Worm (Caenorhabditis elegans) whole organism, L1 larva: Measurements from ENCODE around the gene nduv-2.

Source experiments
- F16B12.6 ChIP-seq: fragments of 150-350 bp; optimal IDR thresholded peaks from 2 replicates; lab custom pipeline; 2014; ENCODE audit warnings: missing biosample characterization, missing genetic modification characterization
- blmp-1 ChIP-seq: fragments of 150-350 bp; optimal IDR thresholded peaks from 2 replicates; lab custom pipeline; 2014; ENCODE audit warnings: missing biosample characterization, missing genetic modification characterization
- ceh-63 ChIP-seq: fragments of 200-800 bp; sonication (Bioruptor generic); optimal IDR thresholded peaks from 2 replicates; lab custom pipeline; 2018; ENCODE audit warnings: mild to moderate bottlenecking, missing genetic modification characterization, missing compliant biosample characterization
- ceh-88 ChIP-seq: fragments of 200-800 bp; sonication (Bioruptor generic); IDR thresholded peaks from 2 replicates; pipeline ENCODE4 v1.3.6; 2022; ENCODE audit warnings: missing genetic modification characterization, missing compliant biosample characterization
- dpl-1 ChIP-seq, 3 experiments: fragments of 150-350 bp in 2 of 3; sonication (generic microtip) in 1 of 3; optimal IDR thresholded peaks; 2 replicates each; lab custom pipeline; 2014 to 2017; ENCODE audit warnings: missing biosample characterization in 3 of 3, missing genetic modification characterization in 3 of 3, missing genetic modification reagents in 3 of 3
- egl-27 ChIP-seq, 2 experiments: fragments of 150-350 bp in 1 of 2; sonication (generic microtip); optimal IDR thresholded peaks; 3 replicates each; lab custom pipeline; 2017 to 2018; ENCODE audit warnings: missing biosample characterization in 2 of 2, missing genetic modification characterization in 2 of 2, missing genetic modification reagents in 2 of 2
- elt-2 ChIP-seq: sonication (generic microtip); optimal IDR thresholded peaks from 2 replicates; lab custom pipeline; 2016; ENCODE audit warnings: missing genetic modification characterization, mild to moderate bottlenecking, inconsistent platforms, missing compliant biosample characterization, missing genetic modification reagents
- elt-3 ChIP-seq, 6 experiments: fragments of 150-350 bp in 1 of 6; sonication (generic microtip); optimal IDR thresholded peaks; 2 replicates each; lab custom pipeline; 2017 to 2018; ENCODE audit warnings: missing biosample characterization in 6 of 6, missing genetic modification characterization in 6 of 6, inconsistent platforms in 1 of 6
- fkh-8 ChIP-seq: sonication (generic microtip); optimal IDR thresholded peaks from 2 replicates; lab custom pipeline; 2016; ENCODE audit warnings: mild to moderate bottlenecking, missing genetic modification characterization, missing compliant biosample characterization
- fos-1 ChIP-seq: fragments of 150-350 bp; optimal IDR thresholded peaks from 2 replicates; lab custom pipeline; 2014; ENCODE audit warnings: missing biosample characterization, missing genetic modification characterization
- grh-1 ChIP-seq: fragments of 200-800 bp; sonication (Bioruptor generic); IDR thresholded peaks from 2 replicates; pipeline ENCODE4 v1.3.6; 2022; ENCODE audit warnings: missing genetic modification reagents, missing genetic modification characterization, missing compliant biosample characterization
- hlh-17 ChIP-seq: fragments of 200-800 bp; sonication (Bioruptor generic); optimal IDR thresholded peaks from 2 replicates; lab custom pipeline; 2018; ENCODE audit warnings: missing genetic modification characterization, mild to moderate bottlenecking, missing compliant biosample characterization, moderate library complexity, borderline replicate concordance
- hpl-2 ChIP-seq: fragments of 150-350 bp; optimal IDR thresholded peaks from 2 replicates; lab custom pipeline; 2014; ENCODE audit warnings: missing biosample characterization, missing genetic modification reagents, missing genetic modification characterization
- irx-1 ChIP-seq: sonication (generic microtip); optimal IDR thresholded peaks from 2 replicates; lab custom pipeline; 2016; ENCODE audit warnings: missing genetic modification characterization, missing compliant biosample characterization
- isw-1 ChIP-seq: fragments of 200-800 bp; sonication (Bioruptor generic); IDR thresholded peaks from 2 replicates; pipeline ENCODE4 v1.3.6; 2022; ENCODE audit warnings: missing genetic modification characterization, missing compliant biosample characterization
- jun-1 ChIP-seq: fragments of 150-350 bp; optimal IDR thresholded peaks from 2 replicates; lab custom pipeline; 2014; ENCODE audit warnings: missing biosample characterization, missing genetic modification reagents, missing genetic modification characterization
- lin-13 ChIP-seq: fragments of 150-350 bp; optimal IDR thresholded peaks from 2 replicates; lab custom pipeline; 2014; ENCODE audit warnings: missing biosample characterization, missing genetic modification reagents, missing genetic modification characterization
- lin-35 ChIP-seq, 2 experiments: fragments of 150-350 bp; optimal IDR thresholded peaks; 2 replicates each; lab custom pipeline; 2014; ENCODE audit warnings: missing biosample characterization in 2 of 2, missing genetic modification characterization in 2 of 2, missing genetic modification reagents in 2 of 2
- nhr-11 ChIP-seq: fragments of 150-350 bp; optimal IDR thresholded peaks from 2 replicates; lab custom pipeline; 2014; ENCODE audit warnings: missing biosample characterization, missing genetic modification characterization
- nhr-12 ChIP-seq: sonication (generic microtip); optimal IDR thresholded peaks from 2 replicates; lab custom pipeline; 2017; ENCODE audit warnings: missing biosample characterization, missing genetic modification characterization
- nhr-19 ChIP-seq: fragments of 200-800 bp; sonication (Bioruptor generic); conservative IDR thresholded peaks from 2 replicates; pipeline ENCODE4 v1.3.6; 2022; ENCODE audit warnings: missing genetic modification characterization, missing compliant biosample characterization
- nhr-20 ChIP-seq: sonication (generic microtip); optimal IDR thresholded peaks from 2 replicates; lab custom pipeline; 2016; ENCODE audit warnings: mild to moderate bottlenecking, missing genetic modification characterization, missing compliant biosample characterization
- nhr-237 ChIP-seq: fragments of 150-350 bp; optimal IDR thresholded peaks from 2 replicates; lab custom pipeline; 2014; ENCODE audit warnings: missing biosample characterization, missing genetic modification characterization
- nhr-47 ChIP-seq: sonication (generic microtip); optimal IDR thresholded peaks from 2 replicates; lab custom pipeline; 2016; ENCODE audit warnings: mild to moderate bottlenecking, missing genetic modification characterization, moderate library complexity, missing compliant biosample characterization
- nhr-77 ChIP-seq: fragments of 150-350 bp; optimal IDR thresholded peaks from 2 replicates; lab custom pipeline; 2014; ENCODE audit warnings: missing biosample characterization, missing genetic modification characterization
- nhr-85 ChIP-seq: sonication (generic microtip); peaks from one replicate; lab custom pipeline; 2016; ENCODE audit warnings: missing genetic modification characterization, inconsistent platforms, missing compliant biosample characterization
- pag-3 ChIP-seq: sonication (generic microtip); optimal IDR thresholded peaks from 2 replicates; lab custom pipeline; 2017; ENCODE audit warnings: missing genetic modification characterization, mild to moderate bottlenecking, missing compliant biosample characterization, antibody characterized with exemption, borderline replicate concordance; ENCODE audit not compliant: insufficient read depth
- pax-3 ChIP-seq: fragments of 200-800 bp; sonication (Bioruptor generic); optimal IDR thresholded peaks from 2 replicates; lab custom pipeline; 2018; ENCODE audit warnings: mild to moderate bottlenecking, missing genetic modification characterization, moderate library complexity, missing compliant biosample characterization
- rnt-1 ChIP-seq: sonication (generic microtip); optimal IDR thresholded peaks from 2 replicates; lab custom pipeline; 2016; ENCODE audit warnings: mild to moderate bottlenecking, missing genetic modification characterization, moderate library complexity, missing compliant biosample characterization
- skn-1 ChIP-seq: fragments of 150-350 bp; optimal IDR thresholded peaks from 2 replicates; lab custom pipeline; 2014; ENCODE audit warnings: missing biosample characterization, missing genetic modification characterization
- snpc-4 ChIP-seq: fragments of 150-350 bp; optimal IDR thresholded peaks from 2 replicates; lab custom pipeline; 2014; ENCODE audit warnings: missing biosample characterization, missing genetic modification characterization
- snu-23 ChIP-seq: sonication (generic microtip); optimal IDR thresholded peaks from 2 replicates; lab custom pipeline; 2016; ENCODE audit warnings: missing genetic modification characterization, missing compliant biosample characterization
- swsn-7 ChIP-seq: sonication (generic microtip); optimal IDR thresholded peaks from 2 replicates; lab custom pipeline; 2016; ENCODE audit warnings: missing genetic modification characterization, missing compliant biosample characterization
- tbx-2 ChIP-seq: sonication (generic microtip); optimal IDR thresholded peaks from 2 replicates; lab custom pipeline; 2016; ENCODE audit warnings: missing genetic modification characterization, missing compliant biosample characterization
- unc-130 ChIP-seq: fragments of 150-350 bp; optimal IDR thresholded peaks from 2 replicates; lab custom pipeline; 2017; ENCODE audit warnings: missing biosample characterization, missing genetic modification characterization, inconsistent platforms
- unc-30 ChIP-seq: sonication (generic microtip); optimal IDR thresholded peaks from 2 replicates; lab custom pipeline; 2017; ENCODE audit warnings: missing biosample characterization, missing genetic modification characterization
- unc-98 ChIP-seq: fragments of 200-800 bp; sonication (Bioruptor generic); IDR thresholded peaks from 2 replicates; pipeline ENCODE4 v1.3.6; 2022; ENCODE audit warnings: missing genetic modification characterization, missing compliant biosample characterization
- ztf-11 ChIP-seq, 2 experiments: sonication (generic microtip); optimal IDR thresholded peaks; 2 replicates each; lab custom pipeline; 2016 to 2017; ENCODE audit warnings: missing genetic modification characterization in 2 of 2, missing biosample characterization in 1 of 2, missing compliant biosample characterization in 1 of 2
- ztf-4 ChIP-seq: fragments of 150-350 bp; optimal IDR thresholded peaks from 2 replicates; lab custom pipeline; 2014; ENCODE audit warnings: missing biosample characterization, missing genetic modification characterization

nduv-2 gene

ce11 chrV:13669170-13669569 is 43.8 kb upstream of the nduv-2 start (continued):
- no peak for TF ChIP-seq skn-1 (tag; lab: Kevin White, UChicago)
- TF ChIP-seq ztf-11 (tag; optimal IDR thresholded peaks at IDR 0.05; lab: Kevin White, UChicago): no peak
- no peak for TF ChIP-seq nhr-12 (tag; lab: Kevin White, UChicago)

- TF ChIP-seq pax-3 (tag; lab: Kevin White, UChicago) (no peak), nhr-77 (tag; lab: Kevin White, UChicago) (no peak), unc-30 (tag; lab: Kevin White, UChicago) (no peak), irx-1 (no peak), snpc-4 (tag; lab: Kevin White, UChicago) (no peak), snu-23 (GFP tag; lab: Kevin White, UChicago) (no peak), ceh-88 (no peak), lin-35 (GFP tag; optimal IDR thresholded peaks at IDR 0.05; lab: Kevin White, UChicago) (no peak), nhr-85 (no peak), blmp-1 (no peak), nhr-47 (tag; lab: Kevin White, UChicago) (no peak), egl-27 (tag; optimal IDR thresholded peaks at IDR 0.05; lab: Kevin White, UChicago) (no peak), lin-13 (GFP tag; lab: Kevin White, UChicago) (no peak), fos-1 (no peak), hlh-17 (GFP tag; lab: Kevin White, UChicago) (no peak), nhr-237 (tag; lab: Kevin White, UChicago) (no peak), fkh-8 (tag; lab: Kevin White, UChicago) (no peak), elt-2 (tag; lab: Kevin White, UChicago) (no peak), nhr-19 (no peak)
- TF ChIP-seq, all 84 proteins: peak for 0
Observed at ce11 chrV:13668337-13668736, 43.0 kb upstream of the nduv-2 start.

DNA sequence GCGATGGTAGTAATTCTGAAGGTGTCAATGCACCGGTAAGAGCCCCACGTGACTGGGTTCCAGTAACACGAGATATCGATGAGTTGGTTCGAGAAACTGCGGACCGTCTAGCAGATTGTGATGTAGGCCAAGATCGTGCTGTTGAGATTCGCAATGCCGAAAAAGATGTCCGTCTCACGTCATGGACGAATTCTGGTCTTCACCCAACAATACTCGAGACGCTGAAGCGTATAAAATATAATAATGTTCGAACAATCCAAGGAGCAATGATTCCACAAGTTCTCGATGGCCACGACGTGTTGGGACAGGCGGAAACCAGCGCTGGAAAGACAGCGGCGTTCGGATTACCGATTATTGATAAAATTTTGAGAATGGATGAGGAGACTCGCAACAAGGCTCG is 41.1 kb upstream of the nduv-2 start:
- no peak for TF ChIP-seq grh-1 (GFP tag; lab: Robert Waterston, UW)
- TF ChIP-seq ztf-4 (tag; lab: Kevin White, UChicago): no peak
- TF ChIP-seq nhr-11 (tag; lab: Kevin White, UChicago): no peak
- TF ChIP-seq swsn-7 (tag; lab: Kevin White, UChicago): no peak
- no peak for TF ChIP-seq isw-1 (GFP tag; lab: Robert Waterston, UW)
- no peak for TF ChIP-seq fkh-8 (tag; lab: Kevin White, UChicago)
- TF ChIP-seq hpl-2 (GFP tag; lab: Kevin White, UChicago): no peak
- no peak for TF ChIP-seq F16B12.6
- no peak for TF ChIP-seq tbx-2 (tag; lab: Kevin White, UChicago)
- TF ChIP-seq unc-130 (tag; lab: Kevin White, UChicago): no peak
- no peak for TF ChIP-seq dpl-1 (GFP tag; optimal IDR thresholded peaks at IDR 0.05; lab: Kevin White, UChicago)
- no peak for TF ChIP-seq irx-1
- TF ChIP-seq rnt-1 (tag; lab: Kevin White, UChicago): no peak
- no peak for TF ChIP-seq jun-1
- TF ChIP-seq nhr-20 (tag; lab: Kevin White, UChicago): no peak
- TF ChIP-seq pag-3 (tag; lab: Kevin White, UChicago): no peak
- no peak for TF ChIP-seq unc-98 (GFP tag; lab: Robert Waterston, UW)
- TF ChIP-seq ceh-63 (GFP tag; lab: Kevin White, UChicago): no peak
- no peak for TF ChIP-seq elt-3 (tag; optimal IDR thresholded peaks at IDR 0.05; lab: Kevin White, UChicago)
